Worm (Caenorhabditis elegans): ENCODE measurements around the gene smrc-1.

DNA sequence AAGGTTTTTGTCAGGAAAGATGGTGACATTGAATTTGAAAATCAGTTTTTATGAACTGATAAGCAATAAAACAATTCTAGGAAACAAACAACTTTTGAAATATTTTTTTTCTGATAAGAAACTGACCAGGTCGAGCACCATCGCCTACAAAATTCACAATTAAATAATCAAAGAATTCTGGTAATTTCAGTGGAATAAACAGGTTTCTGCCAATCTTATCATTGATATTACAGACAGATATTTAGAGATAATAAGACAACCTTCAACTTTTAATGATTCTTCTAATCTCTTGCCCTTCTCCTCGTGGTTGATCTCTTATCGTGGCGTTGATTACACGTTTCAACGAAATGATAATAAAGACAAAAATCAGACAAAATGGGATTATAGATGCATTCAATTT lies 5.6 kb downstream of the smrc-1 start:
- TF ChIP-seq nhr-77 (tag; optimal IDR thresholded peaks at IDR 0.05) (no peak), ceh-82 (tag; optimal IDR thresholded peaks at IDR 0.05) (no peak), skn-1 (tag; optimal IDR thresholded peaks at IDR 0.05) (no peak)
